Fruit fly (Drosophila melanogaster) whole organism, embryonic: ENCODE measurements around the gene D12.

Experiments
- Abd-B ChIP-seq: fragments of 200-800 bp; sonication (Bioruptor generic); optimal IDR thresholded peaks from 2 replicates; lab custom pipeline; 2018; ENCODE audit warnings: missing biosample characterization, mild to moderate bottlenecking, missing genetic modification characterization, moderate library complexity
- Adf1 ChIP-seq: fragments of 200-800 bp; sonication (Bioruptor generic); IDR thresholded peaks from 2 replicates; pipeline ENCODE4 v1.3.6; 2022; ENCODE audit warnings: missing biosample characterization, missing genetic modification characterization
- Asciz ChIP-seq: fragments of 200-800 bp; sonication (Bioruptor generic); optimal IDR thresholded peaks from 2 replicates; lab custom pipeline; 2017; ENCODE audit warnings: missing biosample characterization, mild to moderate bottlenecking, missing genetic modification characterization, missing genetic modification reagents
- Awh ChIP-seq: fragments of 200-800 bp; sonication (Bioruptor generic); IDR thresholded peaks from 2 replicates; pipeline ENCODE4, ENCODE4 v1.3.6; 2022; ENCODE audit warnings: missing biosample characterization, missing genetic modification characterization
- Bgb ChIP-seq: fragments of 200-800 bp; sonication (Bioruptor generic); IDR thresholded peaks from 2 replicates; pipeline ENCODE4 v1.3.6; 2022; ENCODE audit warnings: missing biosample characterization, missing genetic modification characterization; ENCODE audit not compliant: partially characterized antibody
- CG11093 ChIP-seq: fragments of 200-800 bp; sonication (Bioruptor generic); IDR thresholded peaks from 3 replicates; pipeline ENCODE4 v1.3.6; 2022; ENCODE audit warnings: missing biosample characterization, missing genetic modification characterization
- CG11504 ChIP-seq: fragments of 200-800 bp; sonication (Bioruptor generic); optimal IDR thresholded peaks from 3 replicates; lab custom pipeline; 2019; ENCODE audit warnings: missing biosample characterization, mild to moderate bottlenecking, missing genetic modification characterization, moderate library complexity
- CG15514 ChIP-seq: fragments of 200-800 bp; sonication (Bioruptor generic); optimal IDR thresholded peaks from 3 replicates; lab custom pipeline; 2017; ENCODE audit warnings: missing biosample characterization, missing genetic modification characterization, mild to moderate bottlenecking, moderate library complexity, missing genetic modification reagents
- CG17328 ChIP-seq: fragments of 200-800 bp; sonication (Bioruptor generic); IDR thresholded peaks from 2 replicates; pipeline ENCODE4 v1.3.6; 2022; ENCODE audit warnings: missing biosample characterization, missing genetic modification characterization
- CG17568 ChIP-seq: fragments of 200-800 bp; sonication (Bioruptor generic); optimal IDR thresholded peaks from 2 replicates; lab custom pipeline; 2018; ENCODE audit warnings: missing biosample characterization, mild to moderate bottlenecking, missing genetic modification characterization, moderate library complexity
- CG17829 ChIP-seq: fragments of 200-800 bp; optimal IDR thresholded peaks from 2 replicates; lab custom pipeline; 2019; ENCODE audit warnings: missing biosample characterization, mild to moderate bottlenecking, missing genetic modification characterization, moderate library complexity
- CG2889 ChIP-seq: fragments of 200-800 bp; sonication (Bioruptor generic); IDR thresholded peaks from 3 replicates; pipeline ENCODE4 v1.3.6; 2022; ENCODE audit warnings: missing biosample characterization, missing genetic modification characterization
- CG31224 ChIP-seq: fragments of 200-800 bp; sonication (Bioruptor generic); IDR thresholded peaks from 2 replicates; pipeline ENCODE4 v1.3.6; 2022; ENCODE audit warnings: missing biosample characterization, missing genetic modification characterization
- CG34422 ChIP-seq: fragments of 200-800 bp; sonication (Bioruptor generic); IDR thresholded peaks from 3 replicates; pipeline ENCODE4 v1.3.6; 2022; ENCODE audit warnings: missing biosample characterization, missing genetic modification characterization
- CG4282 ChIP-seq: fragments of 200-800 bp; sonication (Bioruptor generic); optimal IDR thresholded peaks from 2 replicates; lab custom pipeline; 2016; ENCODE audit warnings: missing biosample characterization, missing genetic modification characterization
- CG43689 ChIP-seq: fragments of 200-800 bp; sonication (Bioruptor generic); IDR thresholded peaks from 2 replicates; pipeline ENCODE4 v1.3.6; 2022; ENCODE audit warnings: missing biosample characterization, missing genetic modification characterization
- CG6272 ChIP-seq: fragments of 200-800 bp; sonication (Bioruptor generic); IDR thresholded peaks from 2 replicates; pipeline ENCODE4 v1.3.6; 2022; ENCODE audit warnings: missing biosample characterization, missing genetic modification characterization
- CG6765 ChIP-seq: fragments of 200-800 bp; sonication (Bioruptor generic); optimal IDR thresholded peaks from 3 replicates; lab custom pipeline; 2017; ENCODE audit warnings: missing biosample characterization, mild to moderate bottlenecking, missing genetic modification characterization
- CG7786 ChIP-seq: fragments of 200-800 bp; sonication (Bioruptor generic); optimal IDR thresholded peaks from 2 replicates; lab custom pipeline; 2016; ENCODE audit warnings: missing biosample characterization, missing genetic modification characterization
- CG8388 ChIP-seq: fragments of 200-800 bp; sonication (Bioruptor generic); optimal IDR thresholded peaks from 2 replicates; lab custom pipeline; 2019; ENCODE audit warnings: missing biosample characterization, mild to moderate bottlenecking, missing genetic modification characterization, moderate library complexity
- CG9609 ChIP-seq: fragments of 200-800 bp; sonication (Bioruptor generic); optimal IDR thresholded peaks from 3 replicates; lab custom pipeline; 2016; ENCODE audit warnings: missing biosample characterization, missing genetic modification characterization
- CTCF ChIP-seq: fragments of 200-800 bp; sonication (Bioruptor generic); optimal IDR thresholded peaks from 2 replicates; lab custom pipeline; 2017; ENCODE audit warnings: missing biosample characterization, mild to moderate bottlenecking, missing genetic modification characterization, moderate library complexity
- CkIIα-i1 ChIP-seq: fragments of 200-800 bp; sonication (Bioruptor generic); IDR thresholded peaks from 2 replicates; pipeline ENCODE4 v1.3.6; 2022; ENCODE audit warnings: missing biosample characterization, missing genetic modification characterization
- D19A ChIP-seq: fragments of 200-800 bp; optimal IDR thresholded peaks from 3 replicates; lab custom pipeline; 2019; ENCODE audit warnings: missing biosample characterization, mild to moderate bottlenecking, missing genetic modification characterization, moderate library complexity
- Dfd ChIP-seq, 2 experiments: fragments of >200 bp; optimal IDR thresholded peaks; 2 replicates each; lab custom pipeline; 2017; ENCODE audit warnings: missing biosample characterization in 2 of 2, missing genetic modification characterization in 2 of 2
- E2f1 ChIP-seq: fragments of 200-800 bp; sonication (Bioruptor generic); IDR thresholded peaks from 2 replicates; pipeline ENCODE4 v1.3.6; 2022; ENCODE audit warnings: missing biosample characterization, missing genetic modification characterization
- HHEX ChIP-seq: fragments of 200-800 bp; sonication (Bioruptor generic); optimal IDR thresholded peaks from 3 replicates; lab custom pipeline; 2017; ENCODE audit warnings: missing biosample characterization, mild to moderate bottlenecking, missing genetic modification characterization, missing genetic modification reagents
- Hmx ChIP-seq: fragments of 200-800 bp; sonication (Bioruptor generic); optimal IDR thresholded peaks from 2 replicates; lab custom pipeline; 2016; ENCODE audit warnings: missing biosample characterization, missing genetic modification characterization
- Mrtf ChIP-seq: fragments of 200-800 bp; sonication (Bioruptor generic); IDR thresholded peaks from 3 replicates; pipeline ENCODE4 v1.3.6; 2022; ENCODE audit warnings: missing biosample characterization, missing genetic modification characterization
- NC2α ChIP-seq: fragments of 200-800 bp; sonication (Bioruptor generic); optimal IDR thresholded peaks from 2 replicates; lab custom pipeline; 2016; ENCODE audit warnings: missing biosample characterization, missing genetic modification characterization
- Neu2 ChIP-seq: fragments of 200-800 bp; sonication (Bioruptor generic); optimal IDR thresholded peaks from 3 replicates; lab custom pipeline; 2016; ENCODE audit warnings: missing biosample characterization, missing genetic modification characterization, borderline replicate concordance
- Ptx1 ChIP-seq: fragments of 200-800 bp; sonication (Bioruptor generic); IDR thresholded peaks from 2 replicates; pipeline ENCODE4 v1.3.6; 2022; ENCODE audit warnings: missing biosample characterization, missing genetic modification characterization
- Taf1 ChIP-seq: fragments of 200-800 bp; sonication (Bioruptor generic); IDR thresholded peaks from 2 replicates; pipeline ENCODE4 v1.3.6; 2022; ENCODE audit warnings: missing biosample characterization, missing genetic modification characterization
- Usf ChIP-seq: fragments of 200-800 bp; sonication (Bioruptor generic); optimal IDR thresholded peaks from 2 replicates; lab custom pipeline; 2017; ENCODE audit warnings: missing genotype, missing biosample characterization, missing genetic modification characterization
- Xrp1 ChIP-seq: fragments of 200-800 bp; sonication (Bioruptor generic); IDR thresholded peaks from 2 replicates; pipeline ENCODE4 v1.3.6; 2022; ENCODE audit warnings: missing biosample characterization, missing genetic modification characterization
- YL-1 ChIP-seq: fragments of 200-800 bp; sonication (Bioruptor generic); optimal IDR thresholded peaks from 3 replicates; lab custom pipeline; 2017; ENCODE audit warnings: missing biosample characterization, mild to moderate bottlenecking, missing genetic modification characterization
- abd-A ChIP-seq: fragments of 200-800 bp; sonication (Bioruptor generic); optimal IDR thresholded peaks from 3 replicates; lab custom pipeline; 2019; ENCODE audit warnings: missing biosample characterization, mild to moderate bottlenecking, missing genetic modification characterization, moderate library complexity
- cas ChIP-seq: fragments of 200-800 bp; sonication (Bioruptor generic); IDR thresholded peaks from 2 replicates; pipeline ENCODE4 v1.3.6; 2022; ENCODE audit warnings: missing biosample characterization, missing genetic modification characterization
- da ChIP-seq: fragments of 200-800 bp; sonication (Bioruptor generic); optimal IDR thresholded peaks from 2 replicates; lab custom pipeline; 2016; ENCODE audit warnings: missing biosample characterization, missing genetic modification characterization
- dm ChIP-seq: fragments of 200-800 bp; sonication (Bioruptor generic); optimal IDR thresholded peaks from 3 replicates; lab custom pipeline; 2016; ENCODE audit warnings: missing biosample characterization, missing genetic modification characterization
- ems ChIP-seq: fragments of 200-800 bp; sonication (Bioruptor generic); optimal IDR thresholded peaks from 3 replicates; lab custom pipeline; 2016; ENCODE audit warnings: missing biosample characterization, missing genetic modification characterization
- fru ChIP-seq: fragments of >200 bp; optimal IDR thresholded peaks from 2 replicates; lab custom pipeline; 2017
- gro ChIP-seq: fragments of 200-800 bp; sonication (Bioruptor generic); optimal IDR thresholded peaks from 2 replicates; lab custom pipeline; 2016; ENCODE audit warnings: missing biosample characterization, missing genetic modification characterization
- hth ChIP-seq: fragments of >200 bp; optimal IDR thresholded peaks from 2 replicates; lab custom pipeline; 2017; ENCODE audit warnings: inconsistent platforms
- kay ChIP-seq: fragments of 200-800 bp; sonication (Bioruptor generic); optimal IDR thresholded peaks from 2 replicates; lab custom pipeline; 2016; ENCODE audit warnings: missing biosample characterization, missing genetic modification characterization
- odd ChIP-seq: fragments of 200-800 bp; sonication (Bioruptor generic); optimal IDR thresholded peaks from 2 replicates; lab custom pipeline; 2017; ENCODE audit warnings: missing biosample characterization, mild to moderate bottlenecking, missing genetic modification characterization
- so ChIP-seq: fragments of 200-800 bp; sonication (Bioruptor generic); IDR thresholded peaks from 3 replicates; pipeline ENCODE4 v1.3.6; 2022; ENCODE audit warnings: missing biosample characterization, missing genetic modification characterization
- sug ChIP-seq: fragments of 200-800 bp; optimal IDR thresholded peaks from 2 replicates; lab custom pipeline; 2019; ENCODE audit warnings: missing biosample characterization, mild to moderate bottlenecking, missing genetic modification characterization, moderate library complexity
- usp ChIP-seq: fragments of >200 bp; optimal IDR thresholded peaks from 2 replicates; lab custom pipeline; 2017; ENCODE audit warnings: missing biosample characterization, missing genetic modification characterization
- vnd ChIP-seq: fragments of 200-800 bp; sonication (Bioruptor generic); IDR thresholded peaks from 3 replicates; pipeline ENCODE4 v1.3.6; 2022; ENCODE audit warnings: missing biosample characterization, missing genetic modification characterization; ENCODE audit not compliant: partially characterized antibody
- wek ChIP-seq: fragments of 200-800 bp; sonication (Bioruptor generic); optimal IDR thresholded peaks from 3 replicates; lab custom pipeline; 2018; ENCODE audit warnings: missing biosample characterization, mild to moderate bottlenecking, missing genetic modification characterization, moderate library complexity
- zfh1 ChIP-seq: fragments of 200-800 bp; sonication (Bioruptor generic); IDR thresholded peaks from 3 replicates; pipeline ENCODE4 v1.3.6; 2022; ENCODE audit warnings: missing biosample characterization, missing genetic modification characterization
- zfh2 ChIP-seq: fragments of 200-800 bp; sonication (Bioruptor generic); optimal IDR thresholded peaks from 2 replicates; lab custom pipeline; 2016; ENCODE audit warnings: missing biosample characterization, missing genetic modification characterization

D12 gene

DNA sequence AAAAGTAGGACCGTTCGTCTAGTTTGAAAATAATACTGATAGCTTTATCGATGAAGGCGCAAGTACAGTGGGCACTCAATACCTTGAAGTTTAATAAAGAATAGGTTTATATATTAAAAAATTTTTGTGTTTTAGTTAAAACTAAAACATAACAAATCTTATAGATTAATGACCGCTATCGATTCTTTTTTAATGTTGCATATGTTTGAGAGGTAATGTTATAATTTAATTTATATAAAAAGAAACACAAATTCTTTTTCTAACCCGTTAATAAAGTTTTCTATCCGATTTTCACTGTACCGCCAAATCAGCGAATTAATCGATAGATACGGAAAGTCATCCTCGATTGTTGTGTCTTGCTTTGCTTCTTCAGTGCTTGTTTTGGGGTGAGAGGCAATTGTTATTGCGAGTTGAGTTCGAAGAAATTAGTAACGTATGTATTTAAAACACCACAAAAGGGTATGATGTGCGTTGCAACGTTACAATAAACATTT lies 53.0 kb downstream of the D12 start, which contains the start of the genes Dad1 and CG13384 (continued):
- TF ChIP-seq D19A (tag; lab: Kevin White, UChicago) (peak; percentile 81), kay (GFP tag; lab: Kevin White, UChicago) (peak; percentile 57), Mrtf (GFP tag; lab: Robert Waterston, UW) (peak; percentile 88), zfh2 (GFP tag; lab: Kevin White, UChicago) (peak; percentile 63), CG15514 (GFP tag; lab: Kevin White, UChicago) (peak; percentile 89), CG17568 (GFP tag; lab: Kevin White, UChicago) (peak; percentile 76), hth (lab: Kevin White, UChicago) (no peak), NC2α (peak; percentile 5), Adf1 (peak; percentile 72), Awh (peak; percentile 68), sug (tag; lab: Kevin White, UChicago) (peak; percentile 96), HHEX (GFP tag; lab: Kevin White, UChicago) (peak; percentile 79), CG2889 (peak; percentile 84), Neu2 (GFP tag; lab: Kevin White, UChicago) (no peak), Taf1 (GFP tag; lab: Robert Waterston, UW) (peak; percentile 83), Abd-B (peak; percentile 94), fru (lab: Kevin White, UChicago) (no peak), CG17328 (GFP tag; lab: Robert Waterston, UW) (peak; percentile 87), E2f1 (GFP tag; lab: Robert Waterston, UW) (peak; percentile 93), Dfd (GFP tag; optimal IDR thresholded peaks at IDR 0.05; lab: Kevin White, UChicago) (no peak), CTCF (no peak), Xrp1 (GFP tag; lab: Robert Waterston, UW) (peak; percentile 94), CkIIα-i1 (GFP tag; lab: Robert Waterston, UW) (no peak), CG7786 (GFP tag; lab: Kevin White, UChicago) (peak; percentile 59), so (GFP tag; lab: Robert Waterston, UW) (peak; percentile 78; the same call in 2 of the 3 replicates), Asciz (GFP tag; lab: Kevin White, UChicago) (peak; percentile 80), CG6272 (GFP tag; lab: Robert Waterston, UW) (peak; percentile 90), dm (GFP tag; lab: Kevin White, UChicago) (peak; percentile 36), ems (peak; percentile 48), YL-1 (peak; percentile 54), wek (GFP tag; lab: Kevin White, UChicago) (peak; percentile 15), CG11093 (peak; percentile 85), CG34422 (GFP tag; lab: Robert Waterston, UW) (peak; percentile 88), gro (GFP tag; lab: Kevin White, UChicago) (peak; percentile 20), Ptx1 (peak; percentile 97), CG17829 (tag; lab: Kevin White, UChicago) (peak; percentile 96), CG31224 (peak; percentile 85), Hmx (peak; percentile 63), zfh1 (GFP tag; lab: Robert Waterston, UW) (peak; percentile 85), usp (no peak), da (GFP tag; lab: Kevin White, UChicago) (no peak), Usf (GFP tag; lab: Kevin White, UChicago) (peak; percentile 86), CG11504 (peak; percentile 89), CG43689 (GFP tag; lab: Robert Waterston, UW) (peak; percentile 72), Bgb (peak; percentile 47; the same call in 1 of the 2 replicates), CG6765 (peak; percentile 94), vnd (GFP tag; lab: Robert Waterston, UW) (no peak), cas (peak; percentile 84), odd (GFP tag; lab: Kevin White, UChicago) (peak; percentile 87), CG9609 (GFP tag; lab: Kevin White, UChicago) (no peak), CG8388 (peak; percentile 90), abd-A (tag; lab: Kevin White, UChicago) (no peak), CG4282 (no peak)
